Worm (Caenorhabditis elegans) whole organism, L1 larva: ENCODE results near the gene C35D10.8.

ENCODE experiments used
- C04F5.9 ChIP-seq: sonication (generic microtip); optimal IDR thresholded peaks from 2 replicates; lab custom pipeline; 2016; ENCODE audit warnings: missing genetic modification characterization, missing compliant biosample characterization
- C16A3.4 ChIP-seq: fragments of 150-350 bp; optimal IDR thresholded peaks from 2 replicates; lab custom pipeline; 2014; ENCODE audit warnings: missing biosample characterization, missing genetic modification characterization
- Y116A8C.19 ChIP-seq: sonication (generic microtip); optimal IDR thresholded peaks from 2 replicates; lab custom pipeline; 2016; ENCODE audit warnings: missing compliant biosample characterization, missing genetic modification characterization, borderline replicate concordance
- aha-1 ChIP-seq: fragments of 150-350 bp; optimal IDR thresholded peaks from 2 replicates; lab custom pipeline; 2014; ENCODE audit warnings: missing biosample characterization, missing genetic modification characterization
- aly-2 ChIP-seq: fragments of 150-350 bp; optimal IDR thresholded peaks from 2 replicates; lab custom pipeline; 2014; ENCODE audit warnings: missing biosample characterization, missing genetic modification characterization
- blmp-1 ChIP-seq: fragments of 150-350 bp; optimal IDR thresholded peaks from 2 replicates; lab custom pipeline; 2014; ENCODE audit warnings: missing biosample characterization, missing genetic modification characterization
- ces-1 ChIP-seq: fragments of 150-350 bp; optimal IDR thresholded peaks from 2 replicates; lab custom pipeline; 2014; ENCODE audit warnings: missing biosample characterization, missing genetic modification reagents, missing genetic modification characterization
- dpl-1 ChIP-seq, 3 experiments: fragments of 150-350 bp in 2 of 3; sonication (generic microtip) in 1 of 3; optimal IDR thresholded peaks; 2 replicates each; lab custom pipeline; 2014 to 2017; ENCODE audit warnings: missing biosample characterization in 3 of 3, missing genetic modification characterization in 3 of 3, missing genetic modification reagents in 3 of 3
- dsc-1 ChIP-seq: sonication (generic microtip); optimal IDR thresholded peaks from 2 replicates; lab custom pipeline; 2016; ENCODE audit warnings: mild to moderate bottlenecking, missing genetic modification characterization, missing compliant biosample characterization
- efl-1 ChIP-seq, 4 experiments: fragments of 150-350 bp; optimal IDR thresholded peaks in 3 of 4; peaks in 1 of 4; 1 replicate in 1 of 4; 2 replicates in 3 of 4; lab custom pipeline; 2014; ENCODE audit warnings: missing biosample characterization in 2 of 4, missing genetic modification characterization in 2 of 4, missing genetic modification reagents in 2 of 4
- egl-13 ChIP-seq: sonication (generic microtip); optimal IDR thresholded peaks from 2 replicates; lab custom pipeline; 2016; ENCODE audit warnings: missing genotype, missing genetic modification reagents, missing genetic modification characterization, missing compliant biosample characterization
- egl-27 ChIP-seq, 2 experiments: fragments of 150-350 bp in 1 of 2; sonication (generic microtip); optimal IDR thresholded peaks; 3 replicates each; lab custom pipeline; 2017 to 2018; ENCODE audit warnings: missing biosample characterization in 2 of 2, missing genetic modification characterization in 2 of 2, missing genetic modification reagents in 2 of 2
- elt-2 ChIP-seq: sonication (generic microtip); optimal IDR thresholded peaks from 2 replicates; lab custom pipeline; 2016; ENCODE audit warnings: missing genetic modification characterization, mild to moderate bottlenecking, inconsistent platforms, missing compliant biosample characterization, missing genetic modification reagents
- fkh-4 ChIP-seq: sonication (generic microtip); optimal IDR thresholded peaks from 2 replicates; lab custom pipeline; 2016; ENCODE audit warnings: missing compliant biosample characterization, missing genetic modification characterization, borderline replicate concordance
- fkh-8 ChIP-seq: sonication (generic microtip); optimal IDR thresholded peaks from 2 replicates; lab custom pipeline; 2016; ENCODE audit warnings: mild to moderate bottlenecking, missing genetic modification characterization, missing compliant biosample characterization
- fos-1 ChIP-seq: fragments of 150-350 bp; optimal IDR thresholded peaks from 2 replicates; lab custom pipeline; 2014; ENCODE audit warnings: missing biosample characterization, missing genetic modification characterization
- grh-1 ChIP-seq: fragments of 200-800 bp; sonication (Bioruptor generic); IDR thresholded peaks from 2 replicates; pipeline ENCODE4 v1.3.6; 2022; ENCODE audit warnings: missing genetic modification reagents, missing genetic modification characterization, missing compliant biosample characterization
- hlh-4 ChIP-seq: sonication (generic microtip); optimal IDR thresholded peaks from 2 replicates; lab custom pipeline; 2016; ENCODE audit warnings: mild to moderate bottlenecking, missing genetic modification characterization, missing compliant biosample characterization
- irx-1 ChIP-seq: sonication (generic microtip); optimal IDR thresholded peaks from 2 replicates; lab custom pipeline; 2016; ENCODE audit warnings: missing genetic modification characterization, missing compliant biosample characterization
- jun-1 ChIP-seq: fragments of 150-350 bp; optimal IDR thresholded peaks from 2 replicates; lab custom pipeline; 2014; ENCODE audit warnings: missing biosample characterization, missing genetic modification reagents, missing genetic modification characterization
- lin-13 ChIP-seq: fragments of 150-350 bp; optimal IDR thresholded peaks from 2 replicates; lab custom pipeline; 2014; ENCODE audit warnings: missing biosample characterization, missing genetic modification reagents, missing genetic modification characterization
- lin-14 ChIP-seq: fragments of 200-800 bp; sonication (Bioruptor generic); optimal IDR thresholded peaks from 2 replicates; lab custom pipeline; 2018; ENCODE audit warnings: mild to moderate bottlenecking, missing genetic modification characterization, moderate library complexity, missing compliant biosample characterization
- lin-35 ChIP-seq, 2 experiments: fragments of 150-350 bp; optimal IDR thresholded peaks; 2 replicates each; lab custom pipeline; 2014; ENCODE audit warnings: missing biosample characterization in 2 of 2, missing genetic modification characterization in 2 of 2, missing genetic modification reagents in 2 of 2
- lin-39 ChIP-seq: fragments of 150-350 bp; optimal IDR thresholded peaks from 2 replicates; lab custom pipeline; 2014; ENCODE audit warnings: missing biosample characterization, missing genetic modification reagents, missing genetic modification characterization
- mab-9 ChIP-seq: fragments of 200-800 bp; sonication (Bioruptor generic); IDR thresholded peaks from 2 replicates; pipeline ENCODE4 v1.3.6; 2022; ENCODE audit warnings: missing genetic modification reagents, missing genetic modification characterization, missing compliant biosample characterization
- nhr-19 ChIP-seq: fragments of 200-800 bp; sonication (Bioruptor generic); conservative IDR thresholded peaks from 2 replicates; pipeline ENCODE4 v1.3.6; 2022; ENCODE audit warnings: missing genetic modification characterization, missing compliant biosample characterization
- nhr-20 ChIP-seq: sonication (generic microtip); optimal IDR thresholded peaks from 2 replicates; lab custom pipeline; 2016; ENCODE audit warnings: mild to moderate bottlenecking, missing genetic modification characterization, missing compliant biosample characterization
- nhr-84 ChIP-seq: sonication (generic microtip); optimal IDR thresholded peaks from 2 replicates; lab custom pipeline; 2017; ENCODE audit warnings: missing biosample characterization, missing genetic modification characterization
- nhr-85 ChIP-seq: sonication (generic microtip); peaks from one replicate; lab custom pipeline; 2016; ENCODE audit warnings: missing genetic modification characterization, inconsistent platforms, missing compliant biosample characterization
- pag-3 ChIP-seq: sonication (generic microtip); optimal IDR thresholded peaks from 2 replicates; lab custom pipeline; 2017; ENCODE audit warnings: missing genetic modification characterization, mild to moderate bottlenecking, missing compliant biosample characterization, antibody characterized with exemption, borderline replicate concordance; ENCODE audit not compliant: insufficient read depth
- pax-3 ChIP-seq: fragments of 200-800 bp; sonication (Bioruptor generic); optimal IDR thresholded peaks from 2 replicates; lab custom pipeline; 2018; ENCODE audit warnings: mild to moderate bottlenecking, missing genetic modification characterization, moderate library complexity, missing compliant biosample characterization
- pqm-1 ChIP-seq: sonication (generic microtip); optimal IDR thresholded peaks from 3 replicates; lab custom pipeline; 2017; ENCODE audit warnings: missing biosample characterization, missing genetic modification characterization
- rnt-1 ChIP-seq: sonication (generic microtip); optimal IDR thresholded peaks from 2 replicates; lab custom pipeline; 2016; ENCODE audit warnings: mild to moderate bottlenecking, missing genetic modification characterization, moderate library complexity, missing compliant biosample characterization
- skn-1 ChIP-seq: fragments of 150-350 bp; optimal IDR thresholded peaks from 2 replicates; lab custom pipeline; 2014; ENCODE audit warnings: missing biosample characterization, missing genetic modification characterization
- snpc-4 ChIP-seq: fragments of 150-350 bp; optimal IDR thresholded peaks from 2 replicates; lab custom pipeline; 2014; ENCODE audit warnings: missing biosample characterization, missing genetic modification characterization
- sox-4 ChIP-seq: sonication (generic microtip); optimal IDR thresholded peaks from 2 replicates; lab custom pipeline; 2016; ENCODE audit warnings: missing genetic modification characterization, missing compliant biosample characterization
- tlp-1 ChIP-seq: fragments of 150-350 bp; optimal IDR thresholded peaks from 2 replicates; lab custom pipeline; 2014; ENCODE audit warnings: missing biosample characterization, missing genetic modification characterization
- unc-62 ChIP-seq: fragments of 150-350 bp; optimal IDR thresholded peaks from 2 replicates; lab custom pipeline; 2014; ENCODE audit warnings: missing biosample characterization, missing genetic modification reagents, missing genetic modification characterization
- vab-15 ChIP-seq: sonication (generic microtip); optimal IDR thresholded peaks from 2 replicates; lab custom pipeline; 2017; ENCODE audit warnings: missing genotype, mild to moderate bottlenecking, missing genetic modification characterization, missing compliant biosample characterization
- zag-1 ChIP-seq: fragments of 150-350 bp; optimal IDR thresholded peaks from 2 replicates; lab custom pipeline; 2014; ENCODE audit warnings: missing biosample characterization, missing genetic modification characterization
- zip-4 ChIP-seq: fragments of 200-800 bp; sonication (Bioruptor generic); optimal IDR thresholded peaks from 2 replicates; lab custom pipeline; 2018; ENCODE audit warnings: mild to moderate bottlenecking, missing genetic modification characterization, moderate library complexity, missing compliant biosample characterization
- ztf-4 ChIP-seq: fragments of 150-350 bp; optimal IDR thresholded peaks from 2 replicates; lab custom pipeline; 2014; ENCODE audit warnings: missing biosample characterization, missing genetic modification characterization

C35D10.8 gene

DNA sequence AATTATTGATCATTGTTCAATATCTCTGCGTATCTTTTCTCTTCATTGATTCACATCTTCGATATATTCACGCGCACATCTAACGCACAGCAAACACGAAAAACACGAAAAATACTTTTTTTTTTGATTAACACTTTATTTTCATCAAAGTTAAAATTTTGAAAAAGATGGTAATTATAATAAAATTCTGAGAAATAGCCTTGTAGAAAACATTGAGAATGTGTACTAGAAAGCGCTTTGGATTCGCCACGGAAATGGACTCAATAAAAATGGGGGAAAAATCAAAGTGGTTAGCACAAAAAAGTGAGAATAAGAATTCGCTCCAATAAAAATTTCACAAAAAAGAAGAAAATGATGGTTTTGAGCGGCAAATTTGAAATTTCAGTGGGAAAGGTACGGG, 38.5 kb downstream of the C35D10.8 start, which contains the start of gene F26F4.6:
F26F4.6 (minus strand) TSS at position 101 of the 400 bp plus-strand sequence.
- TF ChIP-seq fos-1 (tag; lab: Kevin White, UChicago) (no peak), hlh-4 (tag; lab: Kevin White, UChicago) (no peak), ces-1 (GFP tag; lab: Kevin White, UChicago) (no peak), lin-35 (GFP tag; optimal IDR thresholded peaks at IDR 0.05; lab: Kevin White, UChicago) (peak in 1 of 2 experiments; percentile 15), zip-4 (GFP tag; lab: Kevin White, UChicago) (no peak), nhr-84 (tag; lab: Kevin White, UChicago) (no peak), pag-3 (no peak), egl-13 (no peak), egl-27 (tag; optimal IDR thresholded peaks at IDR 0.05; lab: Kevin White, UChicago) (no peak), blmp-1 (tag; lab: Kevin White, UChicago) (no peak), aly-2 (tag; lab: Kevin White, UChicago) (peak; percentile 18), grh-1 (GFP tag; lab: Robert Waterston, UW) (no peak), elt-2 (tag; lab: Kevin White, UChicago) (no peak), unc-62 (GFP tag; lab: Kevin White, UChicago) (no peak), dpl-1 (GFP tag; optimal IDR thresholded peaks at IDR 0.05; lab: Kevin White, UChicago) (no peak)

DNA sequence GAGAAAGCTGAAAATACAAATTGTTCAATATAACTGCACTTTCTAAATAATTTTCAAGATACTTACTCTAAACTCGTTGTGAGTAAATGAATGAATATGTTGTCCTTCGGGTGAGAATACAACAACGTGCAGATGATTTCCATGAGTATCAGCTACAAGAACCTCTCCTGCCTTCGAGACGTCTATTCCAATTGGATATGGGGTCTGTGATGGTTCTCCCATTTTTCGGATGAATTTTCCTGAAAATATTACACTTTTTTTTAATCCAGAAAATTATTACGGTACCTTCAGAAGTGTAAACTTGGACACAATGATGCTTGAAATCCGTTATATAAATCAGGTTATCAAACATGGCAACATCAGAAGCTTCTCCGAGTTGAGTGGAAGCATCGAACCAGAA, 40.3 kb downstream of the C35D10.8 start:
- peak; percentile 33 for TF ChIP-seq aly-2 (tag; lab: Kevin White, UChicago)
- no peak for TF ChIP-seq pax-3 (tag; lab: Kevin White, UChicago)
- no peak for TF ChIP-seq snpc-4 (tag; lab: Kevin White, UChicago)
- no peak for TF ChIP-seq fos-1 (tag; lab: Kevin White, UChicago)
- TF ChIP-seq efl-1 (optimal IDR thresholded peaks at IDR 0.05; lab: Kevin White, UChicago), result no peak
- peak in 1 of 2 experiments; percentile 83 for TF ChIP-seq efl-1 (GFP tag; optimal IDR thresholded peaks at IDR 0.05 in 1 of 2; lab: Kevin White, UChicago)

DNA sequence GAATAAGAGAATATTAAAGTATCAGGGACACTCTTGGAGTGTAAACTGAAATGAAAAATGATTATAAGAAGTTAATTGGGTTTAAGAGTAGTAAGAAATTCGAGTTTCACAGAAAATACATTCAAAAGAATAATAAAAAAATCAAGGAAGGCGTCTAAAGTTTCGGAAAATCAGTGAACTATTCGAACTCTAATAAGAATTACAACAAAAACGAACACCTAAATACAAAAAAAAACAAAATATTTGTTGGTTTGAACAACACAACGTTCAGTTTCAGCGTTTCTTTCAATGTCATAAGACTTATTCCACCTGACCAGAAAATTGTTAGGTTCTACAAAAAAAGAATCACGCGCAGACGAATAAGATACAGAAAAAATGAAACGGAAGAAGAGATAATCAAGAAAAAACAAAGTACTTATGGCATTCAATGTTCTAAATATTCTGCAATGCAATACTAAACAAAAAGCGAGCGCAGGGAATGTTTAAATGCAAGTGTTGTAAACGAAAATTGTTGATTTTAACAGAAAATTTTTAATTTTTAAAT, 44.1 kb downstream of the C35D10.8 start, which contains the start of gene nhl-2:
nhl-2 (minus strand) TSS at position 51 of the 544 bp plus-strand sequence.
- TF ChIP-seq dpl-1 (GFP tag; optimal IDR thresholded peaks at IDR 0.05; lab: Kevin White, UChicago) (no peak), nhr-85 (peak; percentile 41), lin-35 (GFP tag; optimal IDR thresholded peaks at IDR 0.05; lab: Kevin White, UChicago) (peak in 1 of 2 experiments; percentile 5), efl-1 (optimal IDR thresholded peaks at IDR 0.05; lab: Kevin White, UChicago) (no peak), efl-1 (GFP tag; optimal IDR thresholded peaks at IDR 0.05 in 1 of 2; lab: Kevin White, UChicago) (peak in 1 of 2 experiments; percentile 84), vab-15 (tag; lab: Kevin White, UChicago) (no peak)
- TF ChIP-seq, all 84 proteins: peak for 3

DNA sequence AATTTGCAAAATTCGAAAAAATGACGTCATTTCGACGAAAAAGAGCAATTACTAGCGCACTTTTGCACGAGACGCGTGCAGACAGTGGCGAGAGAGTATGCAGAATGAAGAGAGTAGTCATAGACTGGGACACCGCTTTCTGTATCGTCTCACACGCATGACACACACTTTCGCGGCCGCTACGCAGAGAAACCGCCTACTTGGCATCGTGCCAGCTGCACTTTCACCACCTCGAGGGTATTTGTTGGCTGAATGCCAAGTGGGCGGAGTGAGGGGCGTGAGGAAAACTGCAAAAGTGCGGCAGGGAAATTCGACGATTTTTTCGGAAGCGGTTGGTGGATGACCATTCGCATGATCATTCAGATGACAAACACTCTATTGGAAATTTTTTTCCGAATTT, 44.7 kb downstream of the C35D10.8 start:
- TF ChIP-seq blmp-1 (tag; lab: Kevin White, UChicago) (peak; percentile 100), elt-2 (tag; lab: Kevin White, UChicago) (peak; percentile 99), nhr-20 (peak; percentile 100), unc-62 (GFP tag; lab: Kevin White, UChicago) (no peak), fkh-4 (tag; lab: Kevin White, UChicago) (peak; percentile 93), aha-1 (tag; lab: Kevin White, UChicago) (peak; percentile 95), dsc-1 (tag; lab: Kevin White, UChicago) (peak; percentile 100), egl-27 (tag; optimal IDR thresholded peaks at IDR 0.05; lab: Kevin White, UChicago) (peak; percentile 83 to 96), tlp-1 (tag; lab: Kevin White, UChicago) (no peak), zag-1 (tag; lab: Kevin White, UChicago) (peak; percentile 30), efl-1 (optimal IDR thresholded peaks at IDR 0.05; lab: Kevin White, UChicago) (peak; percentile 96 to 97), efl-1 (GFP tag; optimal IDR thresholded peaks at IDR 0.05 in 1 of 2; lab: Kevin White, UChicago) (peak; percentile 85 to 99), C16A3.4 (tag; lab: Kevin White, UChicago) (peak; percentile 99), zip-4 (GFP tag; lab: Kevin White, UChicago) (peak; percentile 96), fkh-8 (peak; percentile 100), mab-9 (GFP tag; lab: Robert Waterston, UW) (peak; percentile 98), lin-14 (GFP tag; lab: Kevin White, UChicago) (peak; percentile 100), rnt-1 (tag; lab: Kevin White, UChicago) (peak; percentile 98), jun-1 (tag; lab: Kevin White, UChicago) (peak; percentile 99), nhr-84 (tag; lab: Kevin White, UChicago) (no peak), C04F5.9 (tag; lab: Kevin White, UChicago) (peak; percentile 97), sox-4 (peak; percentile 99), nhr-19 (GFP tag; lab: Robert Waterston, UW) (peak; percentile 100), skn-1 (tag; lab: Kevin White, UChicago) (peak; percentile 95), ztf-4 (tag; lab: Kevin White, UChicago) (peak; percentile 99), lin-13 (peak; percentile 100), lin-39 (tag; lab: Kevin White, UChicago) (peak; percentile 93), pqm-1 (tag; lab: Kevin White, UChicago) (peak; percentile 95), Y116A8C.19 (tag; lab: Kevin White, UChicago) (peak; percentile 10), irx-1 (tag; lab: Kevin White, UChicago) (peak; percentile 98), dpl-1 (GFP tag; optimal IDR thresholded peaks at IDR 0.05; lab: Kevin White, UChicago) (peak; percentile 89 to 91 (median 89))
